Fruit fly (Drosophila melanogaster) whole organism, wandering third instar larva: Measurements from ENCODE around the gene Eno.

ENCODE experiments used
- HLH106 ChIP-seq: fragments of 200-800 bp; optimal IDR thresholded peaks from 3 replicates; lab custom pipeline; 2019; ENCODE audit warnings: missing biosample characterization, mild to moderate bottlenecking, missing genetic modification characterization, moderate library complexity
- Hnf4 ChIP-seq: fragments of 200-800 bp; sonication (Bioruptor generic); optimal IDR thresholded peaks from 2 replicates; lab custom pipeline; 2016; ENCODE audit warnings: missing biosample characterization, mild to moderate bottlenecking, missing genetic modification characterization
- Hr78 ChIP-seq: fragments of >200 bp; optimal IDR thresholded peaks from 2 replicates; lab custom pipeline; 2017; ENCODE audit warnings: missing biosample characterization, missing genetic modification characterization
- Mio ChIP-seq: sonication (Bioruptor generic); optimal IDR thresholded peaks from 2 replicates; lab custom pipeline; 2016; ENCODE audit warnings: missing biosample characterization, missing genetic modification characterization
- Myc ChIP-seq: fragments of >200 bp; optimal IDR thresholded peaks from 2 replicates; lab custom pipeline; 2017
- dl ChIP-seq, 2 experiments: fragments of 175-275, 200-275 bp in 1 of 2; fragments of 200-275 bp in 1 of 2; sonication (Bioruptor generic); optimal IDR thresholded peaks; lab custom pipeline; 2018; ENCODE audit warnings: mild to moderate bottlenecking in 2 of 2, missing biosample characterization in 2 of 2, missing genetic modification characterization in 2 of 2, moderate library complexity in 2 of 2; ENCODE audit not compliant: partially characterized antibody in 2 of 2, insufficient read depth in 1 of 2
- foxo ChIP-seq, 2 experiments: fragments of 200-800 bp; sonication (Bioruptor generic); optimal IDR thresholded peaks; 2 replicates in 1 of 2; 3 replicates in 1 of 2; lab custom pipeline; 2016 to 2017; ENCODE audit warnings: missing biosample characterization in 2 of 2, missing genetic modification characterization in 2 of 2
- fru ChIP-seq: fragments of 200-800 bp; sonication (Bioruptor generic); optimal IDR thresholded peaks from 3 replicates; lab custom pipeline; 2016; ENCODE audit warnings: missing biosample characterization, mild to moderate bottlenecking, missing genetic modification characterization
- jim ChIP-seq: fragments of 175-275, 200-325 bp; sonication (Bioruptor generic); optimal IDR thresholded peaks from 2 replicates; lab custom pipeline; 2016; ENCODE audit warnings: missing biosample characterization, mild to moderate bottlenecking, missing genetic modification characterization
- psq ChIP-seq: fragments of 200-800 bp; sonication (Bioruptor generic); optimal IDR thresholded peaks from 3 replicates; lab custom pipeline; 2017; ENCODE audit warnings: missing biosample characterization, mild to moderate bottlenecking, missing genetic modification characterization, moderate library complexity
- tai ChIP-seq: sonication (Bioruptor generic); optimal IDR thresholded peaks from 2 replicates; lab custom pipeline; 2016; ENCODE audit warnings: missing biosample characterization, missing genetic modification characterization
- usp ChIP-seq: fragments of >200 bp; optimal IDR thresholded peaks from 2 replicates; lab custom pipeline; 2017; ENCODE audit warnings: missing biosample characterization, missing genetic modification characterization
- woc ChIP-seq: sonication (Bioruptor generic); optimal IDR thresholded peaks from 2 replicates; lab custom pipeline; 2016; ENCODE audit warnings: missing biosample characterization, mild to moderate bottlenecking, missing genetic modification characterization

dm6 chr2L:1737057-1737581 is 7.7 kb upstream of the Eno start:
- TF ChIP-seq foxo (GFP tag; optimal IDR thresholded peaks at IDR 0.05; lab: Kevin White, UChicago) (peak in 1 of 2 experiments; percentile 68), Myc (lab: Kevin White, UChicago) (no peak), HLH106 (tag; lab: Kevin White, UChicago) (peak; percentile 16), jim (no peak), tai (GFP tag; lab: Kevin White, UChicago) (no peak), fru (peak; percentile 78), woc (GFP tag; lab: Kevin White, UChicago) (no peak), dl (GFP tag; optimal IDR thresholded peaks at IDR 0.05; lab: Kevin White, UChicago; ENCODE audit: insufficient read depth in 1 of 2, partially characterized antibody in 2 of 2) (peak in 1 of 2 experiments; percentile 34), Hnf4 (GFP tag; lab: Kevin White, UChicago) (peak; percentile 31), Hr78 (GFP tag; lab: Kevin White, UChicago) (no peak), psq (peak; percentile 42), usp (GFP tag; lab: Kevin White, UChicago) (no peak), Mio (GFP tag; lab: Kevin White, UChicago) (no peak)
